Worm (Caenorhabditis elegans) whole organism, young adult: ENCODE results near the gene nhr-187.

Source experiments
- B0261.1 ChIP-seq: sonication (generic microtip); optimal IDR thresholded peaks from 2 replicates; lab custom pipeline; 2016; ENCODE audit warnings: mild to moderate bottlenecking, missing genetic modification characterization, moderate library complexity, missing compliant biosample characterization
- F37B4.10 ChIP-seq: fragments of 200-800 bp; sonication (Bioruptor generic); IDR thresholded peaks from 2 replicates; pipeline ENCODE4 v1.3.6; 2022; ENCODE audit warnings: missing genetic modification characterization, missing compliant biosample characterization
- Y53F4B.3 ChIP-seq: fragments of 200-800 bp; sonication (Bioruptor generic); IDR thresholded peaks from 2 replicates; pipeline ENCODE4 v1.3.6; 2022; ENCODE audit warnings: missing genetic modification reagents, missing genetic modification characterization, missing compliant biosample characterization
- ama-1 ChIP-seq, 3 experiments: fragments of 150-350 bp in 1 of 3; sonication (generic microtip) in 2 of 3; optimal IDR thresholded peaks; 2 replicates each; lab custom pipeline; 2014 to 2018; ENCODE audit warnings: missing biosample characterization in 2 of 3, missing genetic modification characterization in 2 of 3, missing genetic modification reagents in 2 of 3
- dpl-1 ChIP-seq: fragments of 150-350 bp; optimal IDR thresholded peaks from 2 replicates; lab custom pipeline; 2014; ENCODE audit warnings: missing biosample characterization, missing genetic modification reagents, missing genetic modification characterization
- efl-1 ChIP-seq: fragments of 150-350 bp; optimal IDR thresholded peaks from 2 replicates; lab custom pipeline; 2014; ENCODE audit warnings: missing biosample characterization, missing genetic modification reagents, missing genetic modification characterization
- let-607 ChIP-seq, 2 experiments: fragments of 200-800 bp in 1 of 2; sonication (Bioruptor generic) in 1 of 2; sonication (generic microtip) in 1 of 2; optimal IDR thresholded peaks; 2 replicates each; lab custom pipeline; 2016 to 2018; ENCODE audit warnings: mild to moderate bottlenecking in 2 of 2, missing compliant biosample characterization in 2 of 2, missing genetic modification characterization in 2 of 2, moderate library complexity in 2 of 2, missing genotype in 1 of 2
- pha-4 ChIP-seq: fragments of 150-350 bp; sonication (generic microtip); optimal IDR thresholded peaks from 2 replicates; lab custom pipeline; 2014; ENCODE audit warnings: missing biosample characterization, missing genetic modification reagents, missing genetic modification characterization
- rec-8 ChIP-seq, 2 experiments: sonication (generic microtip); optimal IDR thresholded peaks; 2 replicates each; lab custom pipeline; 2016; ENCODE audit warnings: mild to moderate bottlenecking in 2 of 2, missing genetic modification characterization in 2 of 2, missing genetic modification reagents in 2 of 2, missing genotype in 2 of 2, missing biosample characterization in 1 of 2, missing compliant biosample characterization in 1 of 2, moderate library complexity in 1 of 2
- snpc-1.1 ChIP-seq: sonication (generic microtip); optimal IDR thresholded peaks from 2 replicates; lab custom pipeline; 2017; ENCODE audit warnings: missing genetic modification characterization, mild to moderate bottlenecking, missing compliant biosample characterization, antibody characterized with exemption, moderate library complexity, missing genotype, missing genetic modification reagents; ENCODE audit not compliant: insufficient read depth
- somi-1 ChIP-seq: fragments of 200-800 bp; sonication (Bioruptor generic); optimal IDR thresholded peaks from 2 replicates; lab custom pipeline; 2018; ENCODE audit warnings: mild to moderate bottlenecking, missing genetic modification characterization, missing compliant biosample characterization
- ztf-6 ChIP-seq: fragments of 200-800 bp; sonication (Bioruptor generic); IDR thresholded peaks from 2 replicates; pipeline ENCODE4 v1.3.6; 2022; ENCODE audit warnings: missing genetic modification reagents, missing genetic modification characterization, missing compliant biosample characterization

- TF ChIP-seq efl-1 (GFP tag; lab: Kevin White, UChicago): no peak
- no peak for TF ChIP-seq ama-1 (optimal IDR thresholded peaks at IDR 0.05; lab: Kevin White, UChicago)
- no peak for TF ChIP-seq ama-1 (GFP tag; optimal IDR thresholded peaks at IDR 0.05; lab: Kevin White, UChicago)
- TF ChIP-seq rec-8 (tag; optimal IDR thresholded peaks at IDR 0.05; lab: Kevin White, UChicago): no peak
- no peak for TF ChIP-seq let-607 (tag; optimal IDR thresholded peaks at IDR 0.05; lab: Kevin White, UChicago)
- TF ChIP-seq snpc-1.1 (tag; lab: Kevin White, UChicago): no peak
- TF ChIP-seq B0261.1 (tag; lab: Kevin White, UChicago): no peak
- TF ChIP-seq pha-4 (tag; lab: Kevin White, UChicago): no peak
- TF ChIP-seq dpl-1 (GFP tag; lab: Kevin White, UChicago): no peak
- TF ChIP-seq Y53F4B.3 (GFP tag; lab: Robert Waterston, UW): no peak
- TF ChIP-seq somi-1 (GFP tag; lab: Kevin White, UChicago): no peak
- TF ChIP-seq ztf-6 (GFP tag; lab: Robert Waterston, UW): no peak
- TF ChIP-seq F37B4.10 (GFP tag; lab: Robert Waterston, UW): no peak
Measured at ce11 chrV:3889113-3889512, 26.4 kb upstream of the nhr-187 start, which contains the start of gene C17E7.13.
